Worm (Caenorhabditis elegans) whole organism, midembryonic: Measurements from ENCODE around the gene K11H3.2.

ENCODE experiments used
- T22C8.4 ChIP-seq: fragments of 200-800 bp; sonication (Bioruptor generic); IDR thresholded peaks from 2 replicates; pipeline ENCODE4 v1.3.6; 2022; ENCODE audit warnings: missing genetic modification characterization, missing compliant biosample characterization
- cog-1 ChIP-seq: sonication (generic microtip); optimal IDR thresholded peaks from 2 replicates; lab custom pipeline; 2016; ENCODE audit warnings: missing genetic modification characterization, missing compliant biosample characterization
- flt-1 ChIP-seq: fragments of 200-800 bp; sonication (Bioruptor generic); IDR thresholded peaks from 2 replicates; pipeline ENCODE4 v1.3.6; 2022; ENCODE audit warnings: missing genetic modification characterization, missing compliant biosample characterization
- klf-2 ChIP-seq: fragments of 200-800 bp; sonication (Bioruptor generic); conservative IDR thresholded peaks from 2 replicates; pipeline ENCODE4 v1.3.6; 2022; ENCODE audit warnings: missing genetic modification reagents, missing genetic modification characterization, missing compliant biosample characterization
- med-1 ChIP-seq: sonication (generic microtip); optimal IDR thresholded peaks from 2 replicates; lab custom pipeline; 2017; ENCODE audit warnings: missing genetic modification characterization, mild to moderate bottlenecking, missing compliant biosample characterization, antibody characterized with exemption, missing genetic modification reagents; ENCODE audit not compliant: insufficient read depth
- ref-1 ChIP-seq: fragments of 200-800 bp; sonication (Bioruptor generic); conservative IDR thresholded peaks from 2 replicates; pipeline ENCODE4 v1.3.6; 2022; ENCODE audit warnings: missing genetic modification reagents, missing genetic modification characterization, missing compliant biosample characterization
- tab-1 ChIP-seq: fragments of 200-800 bp; sonication (Bioruptor generic); IDR thresholded peaks from 2 replicates; pipeline ENCODE4 v1.3.6; 2022; ENCODE audit warnings: missing genetic modification characterization, missing compliant biosample characterization
- ztf-23 ChIP-seq: fragments of 200-800 bp; sonication (Bioruptor generic); IDR thresholded peaks from 2 replicates; pipeline ENCODE4 v1.3.6; 2022; ENCODE audit warnings: missing genetic modification reagents, missing genetic modification characterization, missing compliant biosample characterization
- ztf-29 ChIP-seq: fragments of 200-800 bp; sonication (Bioruptor generic); IDR thresholded peaks from 2 replicates; pipeline ENCODE4 v1.3.6; 2022; ENCODE audit warnings: missing genetic modification reagents, missing genetic modification characterization, missing compliant biosample characterization

Gene K11H3.2

ce11 chrIII:9846093-9846492 lies at the start of gene K11H3.2:
Gene K11H3.2 (plus strand): TSS chrIII:9846393.
- TF ChIP-seq ztf-23 (GFP tag; lab: Robert Waterston, UW): no peak
- TF ChIP-seq ztf-29 (GFP tag; lab: Robert Waterston, UW): no peak
- TF ChIP-seq ref-1 (GFP tag; lab: Robert Waterston, UW): no peak
- no peak for TF ChIP-seq T22C8.4 (GFP tag; lab: Robert Waterston, UW)
- TF ChIP-seq med-1: no peak
- TF ChIP-seq tab-1 (GFP tag; lab: Robert Waterston, UW): no peak
- no peak for TF ChIP-seq flt-1 (GFP tag; lab: Robert Waterston, UW)
- TF ChIP-seq klf-2 (GFP tag; lab: Robert Waterston, UW): no peak
- TF ChIP-seq cog-1 (tag; lab: Kevin White, UChicago): no peak

- TF ChIP-seq cog-1 (tag; lab: Kevin White, UChicago) (no peak), med-1 (no peak), ref-1 (GFP tag; lab: Robert Waterston, UW) (no peak), klf-2 (GFP tag; lab: Robert Waterston, UW) (no peak), tab-1 (GFP tag; lab: Robert Waterston, UW) (no peak), T22C8.4 (GFP tag; lab: Robert Waterston, UW) (no peak)
Observed at ce11 chrIII:9796448-9796847, 49.7 kb upstream of the K11H3.2 start, which contains the start of gene srxa-10. Gene srxa-10 (minus strand): TSS chrIII:9796548.

- TF ChIP-seq ztf-23 (GFP tag; lab: Robert Waterston, UW) (no peak), flt-1 (GFP tag; lab: Robert Waterston, UW) (no peak), ref-1 (GFP tag; lab: Robert Waterston, UW) (no peak), cog-1 (tag; lab: Kevin White, UChicago) (no peak), klf-2 (GFP tag; lab: Robert Waterston, UW) (no peak), T22C8.4 (GFP tag; lab: Robert Waterston, UW) (no peak), tab-1 (GFP tag; lab: Robert Waterston, UW) (no peak), med-1 (no peak), ztf-29 (GFP tag; lab: Robert Waterston, UW) (no peak)
Observed at ce11 chrIII:9798478-9799157, 47.6 kb upstream of the K11H3.2 start, which contains the start of gene ZK632.2. Gene ZK632.2 (plus strand): TSS chrIII:9799107.

- TF ChIP-seq klf-2 (GFP tag; lab: Robert Waterston, UW) (no peak), tab-1 (GFP tag; lab: Robert Waterston, UW) (no peak), flt-1 (GFP tag; lab: Robert Waterston, UW) (no peak), ref-1 (GFP tag; lab: Robert Waterston, UW) (no peak), T22C8.4 (GFP tag; lab: Robert Waterston, UW) (no peak), med-1 (no peak), ztf-23 (GFP tag; lab: Robert Waterston, UW) (no peak), ztf-29 (GFP tag; lab: Robert Waterston, UW) (no peak), cog-1 (tag; lab: Kevin White, UChicago) (no peak)
Observed at ce11 chrIII:9802045-9802444, 44.1 kb upstream of the K11H3.2 start.

ce11 chrIII:9804997-9805610 lies 41.1 kb upstream of the K11H3.2 start, which contains the start of gene riok-3:
Gene riok-3 (minus strand): TSS chrIII:9805011.
- TF ChIP-seq tab-1 (GFP tag; lab: Robert Waterston, UW) (no peak), ztf-29 (GFP tag; lab: Robert Waterston, UW) (no peak), ztf-23 (GFP tag; lab: Robert Waterston, UW) (no peak), cog-1 (tag; lab: Kevin White, UChicago) (no peak), ref-1 (GFP tag; lab: Robert Waterston, UW) (no peak), T22C8.4 (GFP tag; lab: Robert Waterston, UW) (no peak), klf-2 (GFP tag; lab: Robert Waterston, UW) (no peak), med-1 (no peak), flt-1 (GFP tag; lab: Robert Waterston, UW) (no peak)

- TF ChIP-seq cog-1 (tag; lab: Kevin White, UChicago) (no peak), T22C8.4 (GFP tag; lab: Robert Waterston, UW) (no peak), ztf-29 (GFP tag; lab: Robert Waterston, UW) (no peak), ztf-23 (GFP tag; lab: Robert Waterston, UW) (no peak), tab-1 (GFP tag; lab: Robert Waterston, UW) (no peak), med-1 (no peak), flt-1 (GFP tag; lab: Robert Waterston, UW) (no peak), klf-2 (GFP tag; lab: Robert Waterston, UW) (no peak), ref-1 (GFP tag; lab: Robert Waterston, UW) (no peak)
Observed at ce11 chrIII:9806968-9807559, 39.1 kb upstream of the K11H3.2 start, which contains the start of gene ZK632.4. Gene ZK632.4 (minus strand): TSS chrIII:9807454.

- TF ChIP-seq med-1 (no peak), ztf-23 (GFP tag; lab: Robert Waterston, UW) (no peak), flt-1 (GFP tag; lab: Robert Waterston, UW) (no peak), klf-2 (GFP tag; lab: Robert Waterston, UW) (no peak), T22C8.4 (GFP tag; lab: Robert Waterston, UW) (no peak), cog-1 (tag; lab: Kevin White, UChicago) (no peak), tab-1 (GFP tag; lab: Robert Waterston, UW) (no peak), ztf-29 (GFP tag; lab: Robert Waterston, UW) (no peak), ref-1 (GFP tag; lab: Robert Waterston, UW) (no peak)
Observed at ce11 chrIII:9807560-9808046, 38.6 kb upstream of the K11H3.2 start.

ce11 chrIII:9808179-9808578 lies 38.0 kb upstream of the K11H3.2 start, which contains the start of gene gtap-2:
Gene gtap-2 (plus strand): TSS chrIII:9808544.
- TF ChIP-seq med-1: no peak
- no peak for TF ChIP-seq cog-1 (tag; lab: Kevin White, UChicago)
- no peak for TF ChIP-seq flt-1 (GFP tag; lab: Robert Waterston, UW)
- no peak for TF ChIP-seq tab-1 (GFP tag; lab: Robert Waterston, UW)
- TF ChIP-seq klf-2 (GFP tag; lab: Robert Waterston, UW): no peak
- no peak for TF ChIP-seq T22C8.4 (GFP tag; lab: Robert Waterston, UW)
- TF ChIP-seq ztf-29 (GFP tag; lab: Robert Waterston, UW): no peak
- TF ChIP-seq ztf-23 (GFP tag; lab: Robert Waterston, UW): no peak
- no peak for TF ChIP-seq ref-1 (GFP tag; lab: Robert Waterston, UW)
